Fruit fly (Drosophila melanogaster): ENCODE measurements around the gene Cipc.

Cipc gene

dm6 chr3R:26072477-26072876, 34.2 kb upstream of the Cipc start (continued):
- TF ChIP-seq CG3032 (tag; optimal IDR thresholded peaks at IDR 0.05) (peak; percentile 76), salr (GFP tag; optimal IDR thresholded peaks at IDR 0.05) (peak; percentile 20 to 72), CG31627 (GFP tag; optimal IDR thresholded peaks at IDR 0.05) (peak; percentile 66), CG10631 (GFP tag; optimal IDR thresholded peaks at IDR 0.05) (peak; percentile 76), CG16779 (tag; optimal IDR thresholded peaks at IDR 0.05) (peak; percentile 51), CG6854 (GFP tag; optimal IDR thresholded peaks at IDR 0.05) (peak; percentile 13), achi (GFP tag; optimal IDR thresholded peaks at IDR 0.05) (peak; percentile 80), Smox (GFP tag; optimal IDR thresholded peaks at IDR 0.05) (peak; percentile 73), esn (GFP tag; optimal IDR thresholded peaks at IDR 0.05) (peak; percentile 81), cyc (GFP tag; optimal IDR thresholded peaks at IDR 0.05) (peak; percentile 76), CG1621 (tag; optimal IDR thresholded peaks at IDR 0.05) (peak; percentile 74), Lpt (GFP tag; optimal IDR thresholded peaks at IDR 0.05) (peak; percentile 84), CG6163 (GFP tag; IDR thresholded peaks at IDR 0.05) (peak; percentile 93), Hr39 (GFP tag; optimal IDR thresholded peaks at IDR 0.05) (peak; percentile 70), svp (GFP tag) (peak; percentile 89), fd85E (GFP tag; optimal IDR thresholded peaks at IDR 0.05) (peak; percentile 31), dac (GFP tag; optimal IDR thresholded peaks at IDR 0.05) (peak; percentile 70), CG11294 (GFP tag; IDR thresholded peaks at IDR 0.05) (0 out of 2 replicates have a peak, but pooled peaks have one; percentile 15), pdm3 (GFP tag; optimal IDR thresholded peaks at IDR 0.05) (peak; percentile 78), CG10669 (GFP tag; optimal IDR thresholded peaks at IDR 0.05) (peak; percentile 75), Sox15 (GFP tag; optimal IDR thresholded peaks at IDR 0.05) (peak; percentile 53), eg (GFP tag; IDR thresholded peaks at IDR 0.05) (peak; percentile 90), CG8319 (GFP tag; optimal IDR thresholded peaks at IDR 0.05) (peak; percentile 63), CG11762 (GFP tag; optimal IDR thresholded peaks at IDR 0.05; ENCODE audit: insufficient read depth) (peak; percentile 65)

DNA sequence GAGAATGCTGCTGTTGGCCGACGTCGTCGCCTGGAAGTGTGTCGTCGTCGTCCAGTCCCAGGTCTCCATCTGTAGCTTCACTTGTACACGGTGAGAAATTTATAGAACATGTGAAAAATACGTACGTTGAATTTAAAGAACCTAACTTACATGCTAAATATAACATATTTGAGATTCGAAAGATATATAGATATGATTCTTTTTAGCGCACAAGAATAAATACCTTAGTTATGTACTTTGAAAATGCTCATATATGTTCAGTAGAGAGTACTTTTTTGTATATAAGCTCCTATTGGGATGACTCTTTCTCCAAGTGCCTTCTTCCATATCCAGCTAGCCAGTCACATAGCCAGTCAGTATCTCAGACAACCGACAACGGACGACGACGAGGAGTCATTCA, 31.4 kb upstream of the Cipc start:
- TF ChIP-seq ss (GFP tag; optimal IDR thresholded peaks at IDR 0.05), result no peak
- TF ChIP-seq vri (GFP tag; optimal IDR thresholded peaks at IDR 0.05), result no peak
- peak; percentile 2 for TF ChIP-seq CG11762 (GFP tag; optimal IDR thresholded peaks at IDR 0.05; ENCODE audit: insufficient read depth)
- TF ChIP-seq Eip75B (GFP tag; optimal IDR thresholded peaks at IDR 0.05), result peak; percentile 26
- TF ChIP-seq Eip93F (GFP tag; optimal IDR thresholded peaks at IDR 0.05), result no peak
- TF ChIP-seq net (GFP tag; optimal IDR thresholded peaks at IDR 0.05), result no peak
- no peak for TF ChIP-seq fd59A (GFP tag; optimal IDR thresholded peaks at IDR 0.05)
- TF ChIP-seq Gug (GFP tag; IDR thresholded peaks at IDR 0.05), result no peak
- TF ChIP-seq CG3919 (GFP tag; optimal IDR thresholded peaks at IDR 0.05), result peak; percentile 29
- TF ChIP-seq Sox102F (GFP tag; optimal IDR thresholded peaks at IDR 0.05), result no peak
- TF ChIP-seq CG1621 (tag; optimal IDR thresholded peaks at IDR 0.05), result no peak
- no peak for TF ChIP-seq CG4318 (GFP tag; optimal IDR thresholded peaks at IDR 0.05)
- TF ChIP-seq Smox (GFP tag; optimal IDR thresholded peaks at IDR 0.05), result no peak
- no peak for TF ChIP-seq fkh (GFP tag; optimal IDR thresholded peaks at IDR 0.05)
- no peak for TF ChIP-seq salr (GFP tag; optimal IDR thresholded peaks at IDR 0.05)
- 0 out of 2 replicates have a peak, but pooled peaks have one; percentile 8 for TF ChIP-seq CG15336 (GFP tag; IDR thresholded peaks at IDR 0.05)
- TF ChIP-seq CG9139 (GFP tag; optimal IDR thresholded peaks at IDR 0.05), result no peak
- TF ChIP-seq spab (GFP tag; optimal IDR thresholded peaks at IDR 0.05), result peak; percentile 29
- TF ChIP-seq CG6276 (GFP tag; optimal IDR thresholded peaks at IDR 0.05), result no peak
- TF ChIP-seq CG10631 (GFP tag; optimal IDR thresholded peaks at IDR 0.05), result peak; percentile 27
- peak; percentile 36 for TF ChIP-seq CG6792 (GFP tag; optimal IDR thresholded peaks at IDR 0.05)
- TF ChIP-seq CG6163 (GFP tag; IDR thresholded peaks at IDR 0.05), result no peak
- TF ChIP-seq esn (GFP tag; optimal IDR thresholded peaks at IDR 0.05), result peak; percentile 25
- TF ChIP-seq Met (GFP tag; optimal IDR thresholded peaks at IDR 0.05), result peak; percentile 25
- 0 out of 3 replicates have a peak, but pooled peaks have one; percentile 22 for TF ChIP-seq eg (GFP tag; IDR thresholded peaks at IDR 0.05)
- TF ChIP-seq CG8119 (GFP tag; IDR thresholded peaks at IDR 0.05), result no peak
- TF ChIP-seq CG11294 (GFP tag; IDR thresholded peaks at IDR 0.05), result no peak
- TF ChIP-seq Ets96B (tag; optimal IDR thresholded peaks at IDR 0.05), result peak; percentile 50
- TF ChIP-seq CG16779 (tag; optimal IDR thresholded peaks at IDR 0.05), result no peak
- peak; percentile 48 for TF ChIP-seq CG6808 (GFP tag; optimal IDR thresholded peaks at IDR 0.05)
- TF ChIP-seq topi (GFP tag; optimal IDR thresholded peaks at IDR 0.05), result peak; percentile 22
- peak; percentile 39 for TF ChIP-seq achi (GFP tag; optimal IDR thresholded peaks at IDR 0.05)
- TF ChIP-seq acj6 (GFP tag; optimal IDR thresholded peaks at IDR 0.05), result no peak
- TF ChIP-seq CG6854 (GFP tag; optimal IDR thresholded peaks at IDR 0.05), result no peak
- TF ChIP-seq Lpt (GFP tag; optimal IDR thresholded peaks at IDR 0.05), result no peak
- TF ChIP-seq CG11902 (GFP tag; optimal IDR thresholded peaks at IDR 0.05), result no peak
- TF ChIP-seq Hr4 (GFP tag; optimal IDR thresholded peaks at IDR 0.05), result no peak
- TF ChIP-seq Ets21C (GFP tag; optimal IDR thresholded peaks at IDR 0.05), result no peak
